Fruit fly (Drosophila melanogaster) whole organism, embryonic: ENCODE measurements around the gene mia.
A peak's percentile ranks its signal among the peaks of the same experiment; 100 is the strongest.

Experiments
- Abd-B ChIP-seq: fragments of 200-800 bp; sonication (Bioruptor generic); optimal IDR thresholded peaks from 2 replicates; lab custom pipeline; 2018; ENCODE audit warnings: missing biosample characterization, mild to moderate bottlenecking, missing genetic modification characterization, moderate library complexity
- Adf1 ChIP-seq: fragments of 200-800 bp; sonication (Bioruptor generic); IDR thresholded peaks from 2 replicates; pipeline ENCODE4 v1.3.6; 2022; ENCODE audit warnings: missing biosample characterization, missing genetic modification characterization
- Atf3 ChIP-seq: fragments of 200-800 bp; sonication (Bioruptor generic); optimal IDR thresholded peaks from 3 replicates; lab custom pipeline; 2016; ENCODE audit warnings: missing biosample characterization, missing genetic modification characterization
- B-H1 ChIP-seq: fragments of 200-800 bp; sonication (Bioruptor generic); IDR thresholded peaks from 3 replicates; pipeline ENCODE4 v1.3.6; 2022; ENCODE audit warnings: missing biosample characterization, missing genetic modification characterization
- CG10321 ChIP-seq: fragments of 200-800 bp; sonication (Bioruptor generic); IDR thresholded peaks from 2 replicates; pipeline ENCODE4 v1.3.6; 2022; ENCODE audit warnings: missing biosample characterization, missing genetic modification characterization
- CG10366 ChIP-seq: fragments of 200-800 bp; sonication (Bioruptor generic); IDR thresholded peaks from 2 replicates; pipeline ENCODE4 v1.3.6; 2022; ENCODE audit warnings: missing biosample characterization, missing genetic modification characterization
- CG12155 ChIP-seq: fragments of 200-800 bp; sonication (Bioruptor generic); optimal IDR thresholded peaks from 3 replicates; lab custom pipeline; 2016; ENCODE audit warnings: missing biosample characterization, missing genetic modification characterization
- CG12219 ChIP-seq: fragments of 200-800 bp; sonication (Bioruptor generic); optimal IDR thresholded peaks from 3 replicates; lab custom pipeline; 2018; ENCODE audit warnings: missing biosample characterization, mild to moderate bottlenecking, missing genetic modification characterization
- CG12236 ChIP-seq: fragments of 200-800 bp; sonication (Bioruptor generic); optimal IDR thresholded peaks from 2 replicates; lab custom pipeline; 2016; ENCODE audit warnings: missing biosample characterization, missing genetic modification characterization
- CG13123 ChIP-seq: fragments of 200-800 bp; sonication (Bioruptor generic); optimal IDR thresholded peaks from 2 replicates; lab custom pipeline; 2016; ENCODE audit warnings: missing biosample characterization, missing genetic modification characterization
- CG13287 ChIP-seq: fragments of 200-800 bp; sonication (Bioruptor generic); IDR thresholded peaks from 2 replicates; pipeline ENCODE4 v1.3.6; 2022; ENCODE audit warnings: missing biosample characterization, missing genetic modification characterization; ENCODE audit not compliant: partially characterized antibody
- CG14965 ChIP-seq: fragments of 200-800 bp; sonication (Bioruptor generic); optimal IDR thresholded peaks from 2 replicates; lab custom pipeline; 2016; ENCODE audit warnings: missing biosample characterization, missing genetic modification characterization, borderline replicate concordance
- CG1602 ChIP-seq: fragments of 200-800 bp; sonication (Bioruptor generic); optimal IDR thresholded peaks from 3 replicates; lab custom pipeline; 2016; ENCODE audit warnings: missing biosample characterization, missing genetic modification characterization
- CG17328 ChIP-seq: fragments of 200-800 bp; sonication (Bioruptor generic); IDR thresholded peaks from 2 replicates; pipeline ENCODE4 v1.3.6; 2022; ENCODE audit warnings: missing biosample characterization, missing genetic modification characterization
- CG17802 ChIP-seq: fragments of 200-800 bp; sonication (Bioruptor generic); optimal IDR thresholded peaks from 2 replicates; lab custom pipeline; 2018; ENCODE audit warnings: missing biosample characterization, mild to moderate bottlenecking, missing genetic modification characterization, moderate library complexity
- CG2678 ChIP-seq: fragments of 200-800 bp; sonication (Bioruptor generic); optimal IDR thresholded peaks from 3 replicates; lab custom pipeline; 2019; ENCODE audit warnings: missing biosample characterization, mild to moderate bottlenecking, missing genetic modification characterization, moderate library complexity
- CG33213 ChIP-seq: fragments of 200-800 bp; sonication (Bioruptor generic); optimal IDR thresholded peaks from 3 replicates; lab custom pipeline; 2016; ENCODE audit warnings: missing biosample characterization, missing genetic modification characterization
- CG34224 ChIP-seq: fragments of 200-800 bp; sonication (Bioruptor generic); IDR thresholded peaks from 3 replicates; pipeline ENCODE4 v1.3.6; 2022; ENCODE audit warnings: missing biosample characterization, missing genetic modification characterization; ENCODE audit not compliant: partially characterized antibody
- CG3838 ChIP-seq: fragments of 200-800 bp; sonication (Bioruptor generic); optimal IDR thresholded peaks from 3 replicates; lab custom pipeline; 2016; ENCODE audit warnings: missing biosample characterization, missing genetic modification characterization
- CG6175 ChIP-seq: fragments of 200-800 bp; sonication (Bioruptor generic); IDR thresholded peaks from 3 replicates; pipeline ENCODE4 v1.3.6; 2022; ENCODE audit warnings: missing biosample characterization, missing genetic modification characterization
- CG7271 ChIP-seq: fragments of 200-800 bp; sonication (Bioruptor generic); optimal IDR thresholded peaks from 2 replicates; lab custom pipeline; 2018; ENCODE audit warnings: missing biosample characterization, mild to moderate bottlenecking, missing genetic modification characterization, moderate library complexity
- CG8765 ChIP-seq: fragments of 200-800 bp; sonication (Bioruptor generic); IDR thresholded peaks from 2 replicates; pipeline ENCODE4 v1.3.6; 2022; ENCODE audit warnings: missing biosample characterization, missing genetic modification characterization
- CG8944 ChIP-seq: fragments of 200-800 bp; sonication (Bioruptor generic); optimal IDR thresholded peaks from 3 replicates; lab custom pipeline; 2016; ENCODE audit warnings: missing biosample characterization, missing genetic modification characterization
- Chrac-16 ChIP-seq: fragments of 200-800 bp; sonication (Bioruptor generic); optimal IDR thresholded peaks from 3 replicates; lab custom pipeline; 2016; ENCODE audit warnings: missing biosample characterization, missing genetic modification characterization
- Gug ChIP-seq: fragments of 200-800 bp; sonication (Bioruptor generic); IDR thresholded peaks from 4 replicates; pipeline ENCODE4 v1.3.6; 2022; ENCODE audit warnings: missing biosample characterization, missing genetic modification characterization
- H2.0 ChIP-seq: fragments of 200-800 bp; sonication (Bioruptor generic); IDR thresholded peaks from 2 replicates; pipeline ENCODE4 v1.3.6; 2022; ENCODE audit warnings: missing biosample characterization, missing genetic modification characterization
- Hmx ChIP-seq: fragments of 200-800 bp; sonication (Bioruptor generic); optimal IDR thresholded peaks from 2 replicates; lab custom pipeline; 2016; ENCODE audit warnings: missing biosample characterization, missing genetic modification characterization
- Ptx1 ChIP-seq: fragments of 200-800 bp; sonication (Bioruptor generic); IDR thresholded peaks from 2 replicates; pipeline ENCODE4 v1.3.6; 2022; ENCODE audit warnings: missing biosample characterization, missing genetic modification characterization
- Sin3A ChIP-seq: fragments of >200 bp; optimal IDR thresholded peaks from 2 replicates; lab custom pipeline; 2018
- Sox100B ChIP-seq: fragments of 200-800 bp; sonication (Bioruptor generic); optimal IDR thresholded peaks from 3 replicates; lab custom pipeline; 2018; ENCODE audit warnings: missing biosample characterization, mild to moderate bottlenecking, missing genetic modification characterization
- Sry-β ChIP-seq: fragments of 200-800 bp; sonication (Bioruptor generic); optimal IDR thresholded peaks from 2 replicates; lab custom pipeline; 2018; ENCODE audit warnings: missing biosample characterization, mild to moderate bottlenecking, missing genetic modification characterization, moderate library complexity
- Taf1 ChIP-seq: fragments of 200-800 bp; sonication (Bioruptor generic); IDR thresholded peaks from 2 replicates; pipeline ENCODE4 v1.3.6; 2022; ENCODE audit warnings: missing biosample characterization, missing genetic modification characterization
- ase ChIP-seq: fragments of 200-800 bp; sonication (Bioruptor generic); IDR thresholded peaks from 3 replicates; pipeline ENCODE4 v1.3.6; 2022; ENCODE audit warnings: missing biosample characterization, missing genetic modification characterization
- cg ChIP-seq: fragments of 200-800 bp; sonication (Bioruptor generic); optimal IDR thresholded peaks from 3 replicates; lab custom pipeline; 2019; ENCODE audit warnings: missing biosample characterization, mild to moderate bottlenecking, missing genetic modification characterization, moderate library complexity
- croc ChIP-seq: fragments of 200-800 bp; sonication (Bioruptor generic); conservative IDR thresholded peaks from 3 replicates; pipeline ENCODE4 v1.3.6; 2022; ENCODE audit warnings: missing biosample characterization, missing genetic modification characterization
- dm ChIP-seq: fragments of 200-800 bp; sonication (Bioruptor generic); optimal IDR thresholded peaks from 3 replicates; lab custom pipeline; 2016; ENCODE audit warnings: missing biosample characterization, missing genetic modification characterization
- fd64A ChIP-seq: fragments of 200-800 bp; sonication (Bioruptor generic); optimal IDR thresholded peaks from 3 replicates; lab custom pipeline; 2018; ENCODE audit warnings: missing biosample characterization, mild to moderate bottlenecking, missing genetic modification characterization
- ftz-f1 ChIP-seq: fragments of 200-800 bp; sonication (Bioruptor generic); optimal IDR thresholded peaks from 2 replicates; lab custom pipeline; 2016; ENCODE audit warnings: missing biosample characterization, missing genetic modification characterization
- gcm2 ChIP-seq: fragments of 200-800 bp; sonication (Bioruptor generic); optimal IDR thresholded peaks from 2 replicates; lab custom pipeline; 2016; ENCODE audit warnings: missing biosample characterization, missing genetic modification characterization
- grau ChIP-seq: fragments of 200-800 bp; optimal IDR thresholded peaks from 3 replicates; lab custom pipeline; 2019; ENCODE audit warnings: missing biosample characterization, mild to moderate bottlenecking, missing genetic modification characterization, moderate library complexity
- kah ChIP-seq: fragments of 200-800 bp; sonication (Bioruptor generic); optimal IDR thresholded peaks from 2 replicates; lab custom pipeline; 2018; ENCODE audit warnings: missing biosample characterization, mild to moderate bottlenecking, missing genetic modification characterization
- knrl ChIP-seq: fragments of 200-800 bp; sonication (Bioruptor generic); IDR thresholded peaks from 3 replicates; pipeline ENCODE4 v1.3.6; 2022; ENCODE audit warnings: missing biosample characterization, missing genetic modification characterization; ENCODE audit not compliant: partially characterized antibody
- oc ChIP-seq: fragments of 200-800 bp; sonication (Bioruptor generic); optimal IDR thresholded peaks from 2 replicates; lab custom pipeline; 2018; ENCODE audit warnings: missing biosample characterization, mild to moderate bottlenecking, missing genetic modification characterization, moderate library complexity
- pan ChIP-seq, 4 experiments: fragments of >200 bp in 3 of 4; fragments of 200-800 bp in 1 of 4; sonication (Bioruptor generic) in 1 of 4; optimal IDR thresholded peaks in 3 of 4; IDR thresholded peaks in 1 of 4; 2 replicates each; pipeline versions ENCODE4 v1.3.6 to Lab custom; 2017 to 2022; ENCODE audit warnings: missing biosample characterization in 2 of 4, missing genetic modification characterization in 2 of 4, mixed read lengths in 1 of 4
- peb ChIP-seq: fragments of 200-800 bp; sonication (Bioruptor generic); IDR thresholded peaks from 2 replicates; pipeline ENCODE4 v1.3.6; 2022; ENCODE audit warnings: missing biosample characterization, missing genetic modification characterization
- pita ChIP-seq: fragments of 200-800 bp; sonication (Bioruptor generic); optimal IDR thresholded peaks from 2 replicates; lab custom pipeline; 2017; ENCODE audit warnings: missing biosample characterization, mild to moderate bottlenecking, missing genetic modification characterization
- prd ChIP-seq, 3 experiments: fragments of >200 bp in 2 of 3; fragments of 200-800 bp in 1 of 3; sonication (Bioruptor generic) in 1 of 3; optimal IDR thresholded peaks in 2 of 3; IDR thresholded peaks in 1 of 3; 2 replicates in 2 of 3; 3 replicates in 1 of 3; pipeline versions ENCODE4 v1.3.6 to Lab custom; 2017 to 2022; ENCODE audit warnings: missing biosample characterization in 1 of 3, missing genetic modification characterization in 1 of 3
- sima ChIP-seq: fragments of 200-800 bp; sonication (Bioruptor generic); optimal IDR thresholded peaks from 2 replicates; lab custom pipeline; 2016; ENCODE audit warnings: missing biosample characterization, missing genetic modification characterization
- slou ChIP-seq: fragments of 200-800 bp; sonication (Bioruptor generic); optimal IDR thresholded peaks from 3 replicates; lab custom pipeline; 2016; ENCODE audit warnings: missing biosample characterization, missing genetic modification characterization
- so ChIP-seq: fragments of 200-800 bp; sonication (Bioruptor generic); IDR thresholded peaks from 3 replicates; pipeline ENCODE4 v1.3.6; 2022; ENCODE audit warnings: missing biosample characterization, missing genetic modification characterization
- tx ChIP-seq: fragments of 200-800 bp; sonication (Bioruptor generic); optimal IDR thresholded peaks from 2 replicates; lab custom pipeline; 2016; ENCODE audit warnings: missing biosample characterization, missing genetic modification characterization

Gene mia

dm6 chr3R:5568590-5568989 lies 17.6 kb upstream of the mia start, which contains the start of the genes CG2931 and Rheb (continued):
- TF ChIP-seq Atf3 (GFP tag; lab: Kevin White, UChicago), result no peak
- TF ChIP-seq CG12219 (GFP tag; lab: Kevin White, UChicago), result no peak
- TF ChIP-seq CG10366, result peak; percentile 70
- no peak for TF ChIP-seq kah (GFP tag; lab: Kevin White, UChicago)
- TF ChIP-seq CG14965 (GFP tag; lab: Kevin White, UChicago), result no peak
- no peak; the same call in 2 of the 3 replicates for TF ChIP-seq B-H1
- peak; percentile 47; the same call in 2 of the 3 replicates for TF ChIP-seq ase (GFP tag; lab: Robert Waterston, UW)
- no peak for TF ChIP-seq prd (optimal IDR thresholded peaks at IDR 0.05; lab: Kevin White, UChicago)
- TF ChIP-seq prd (GFP tag; IDR thresholded peaks at IDR 0.05; lab: Robert Waterston, UW), result peak; percentile 82
- peak; percentile 2 for TF ChIP-seq cg (GFP tag; lab: Kevin White, UChicago)
- TF ChIP-seq CG1602 (GFP tag; lab: Kevin White, UChicago), result peak; percentile 68
- peak; percentile 67 for TF ChIP-seq grau (tag; lab: Kevin White, UChicago)
- TF ChIP-seq Adf1 (GFP tag; lab: Robert Waterston, UW), result peak; percentile 54
- TF ChIP-seq croc (GFP tag; lab: Robert Waterston, UW), result peak; percentile 30; the same call in 1 of the 3 replicates
- TF ChIP-seq CG7271 (tag; lab: Kevin White, UChicago), result peak; percentile 57
- TF ChIP-seq gcm2 (GFP tag; lab: Kevin White, UChicago), result peak; percentile 9
- no peak for TF ChIP-seq CG10321 (GFP tag; lab: Robert Waterston, UW)
- no peak for TF ChIP-seq fd64A (GFP tag; lab: Kevin White, UChicago)
- no peak for TF ChIP-seq pita
- TF ChIP-seq CG17328 (GFP tag; lab: Robert Waterston, UW), result peak; percentile 49
- TF ChIP-seq CG3838 (GFP tag; lab: Kevin White, UChicago), result no peak
- peak; percentile 26 for TF ChIP-seq Sox100B
- peak; percentile 48 for TF ChIP-seq Hmx (GFP tag; lab: Kevin White, UChicago)
- no peak for TF ChIP-seq CG6175 (GFP tag; lab: Robert Waterston, UW)
- peak; percentile 84 for TF ChIP-seq knrl (GFP tag; lab: Robert Waterston, UW)
- TF ChIP-seq CG13123 (GFP tag; lab: Kevin White, UChicago), result peak; percentile 48
- TF ChIP-seq CG12236 (GFP tag; lab: Kevin White, UChicago), result no peak
- peak; percentile 79 for TF ChIP-seq Ptx1 (GFP tag; lab: Robert Waterston, UW)
- TF ChIP-seq oc, result no peak
- TF ChIP-seq ftz-f1 (GFP tag; lab: Kevin White, UChicago), result no peak
- TF ChIP-seq CG34224 (GFP tag; lab: Robert Waterston, UW), result peak; percentile 68
- TF ChIP-seq CG13287, result peak; percentile 85
- no peak for TF ChIP-seq sima (GFP tag; lab: Kevin White, UChicago)
- no peak for TF ChIP-seq Taf1 (GFP tag; lab: Robert Waterston, UW)
- TF ChIP-seq Chrac-16 (GFP tag; lab: Kevin White, UChicago), result peak; percentile 67
- no peak for TF ChIP-seq pan (optimal IDR thresholded peaks at IDR 0.05; lab: Kevin White, UChicago)
- peak in 1 of 2 experiments; percentile 79 for TF ChIP-seq pan (GFP tag; optimal IDR thresholded peaks at IDR 0.05 in 1 of 2, IDR thresholded peaks at IDR 0.05 in 1 of 2)
- no peak for TF ChIP-seq CG8944
- no peak for TF ChIP-seq so
- peak; percentile 100 for TF ChIP-seq CG17802 (tag; lab: Kevin White, UChicago)
- peak; percentile 47 for TF ChIP-seq peb
- no peak; the same call in 3 of the 4 replicates for TF ChIP-seq Gug (GFP tag; lab: Robert Waterston, UW)
- TF ChIP-seq dm, result peak; percentile 16
- peak; percentile 60 for TF ChIP-seq CG33213 (GFP tag; lab: Kevin White, UChicago)
- peak; percentile 65 for TF ChIP-seq CG2678 (tag; lab: Kevin White, UChicago)
- peak; percentile 49; the same call in 1 of the 2 replicates for TF ChIP-seq H2.0 (GFP tag; lab: Robert Waterston, UW)
- TF ChIP-seq Sin3A (lab: Kevin White, UChicago), result peak; percentile 71
- no peak for TF ChIP-seq CG8765
- TF ChIP-seq Sry-β (GFP tag; lab: Kevin White, UChicago), result peak; percentile 32
- TF ChIP-seq CG12155 (GFP tag; lab: Kevin White, UChicago), result peak; percentile 71
- peak; percentile 32 for TF ChIP-seq tx (GFP tag; lab: Kevin White, UChicago)
- peak; percentile 62 for TF ChIP-seq slou (GFP tag; lab: Kevin White, UChicago)
- peak; percentile 74 for TF ChIP-seq Abd-B (GFP tag; lab: Kevin White, UChicago)
